Worm (Caenorhabditis elegans) whole organism, young adult: ENCODE measurements around the gene nhr-291.

ENCODE experiments used
- efl-1 ChIP-seq: fragments of 150-350 bp; optimal IDR thresholded peaks from 2 replicates; lab custom pipeline; 2014; ENCODE audit warnings: missing biosample characterization, missing genetic modification reagents, missing genetic modification characterization
- repo-1 ChIP-seq: sonication (generic microtip); optimal IDR thresholded peaks from 2 replicates; lab custom pipeline; 2017; ENCODE audit warnings: mild to moderate bottlenecking, missing genetic modification characterization, missing compliant biosample characterization
- unc-62 ChIP-seq: fragments of 150-350 bp; optimal IDR thresholded peaks from 2 replicates; lab custom pipeline; 2014; ENCODE audit warnings: missing biosample characterization, missing genetic modification reagents, missing genetic modification characterization

- TF ChIP-seq unc-62 (GFP tag; lab: Kevin White, UChicago): no peak
- TF ChIP-seq repo-1: no peak
- TF ChIP-seq efl-1 (GFP tag; lab: Kevin White, UChicago): no peak
Measured at ce11 chrV:15272263-15272662, 46.5 kb upstream of the nhr-291 start, which contains the start of gene T10H4.4.
